Worm (Caenorhabditis elegans) whole organism, L4/young adult: ENCODE measurements around the gene twk-17.

Experiments
- W03F9.2 ChIP-seq: fragments of 150-350 bp; optimal IDR thresholded peaks from 2 replicates; lab custom pipeline; 2014; ENCODE audit warnings: missing biosample characterization, missing genetic modification characterization
- dao-5 ChIP-seq: sonication (generic microtip); optimal IDR thresholded peaks from 2 replicates; lab custom pipeline; 2016; ENCODE audit warnings: missing genotype, missing genetic modification characterization, moderate library complexity, missing compliant biosample characterization
- him-1 ChIP-seq: sonication (generic microtip); optimal IDR thresholded peaks from 2 replicates; lab custom pipeline; 2016; ENCODE audit warnings: missing genotype, missing genetic modification reagents, missing genetic modification characterization, missing compliant biosample characterization

Gene twk-17

ce11 chrX:7596029-7596428, 11.9 kb downstream of the twk-17 start:
- TF ChIP-seq him-1 (tag; lab: Kevin White, UChicago) (no peak), dao-5 (tag; lab: Kevin White, UChicago) (no peak), W03F9.2 (no peak)

- no peak for TF ChIP-seq him-1 (tag; lab: Kevin White, UChicago)
Observed at ce11 chrX:7593931-7594544, 13.8 kb downstream of the twk-17 start.

- TF ChIP-seq him-1 (tag; lab: Kevin White, UChicago) (no peak), W03F9.2 (no peak), dao-5 (tag; lab: Kevin White, UChicago) (no peak)
Observed at ce11 chrX:7590756-7591155, 17.1 kb downstream of the twk-17 start.

ce11 chrX:7587741-7588235, 20.1 kb downstream of the twk-17 start:
- no peak for TF ChIP-seq him-1 (tag; lab: Kevin White, UChicago)
- no peak for TF ChIP-seq W03F9.2
- no peak for TF ChIP-seq dao-5 (tag; lab: Kevin White, UChicago)

ce11 chrX:7586588-7586987, 21.3 kb downstream of the twk-17 start:
- TF ChIP-seq W03F9.2, result no peak
- no peak for TF ChIP-seq dao-5 (tag; lab: Kevin White, UChicago)
- TF ChIP-seq him-1 (tag; lab: Kevin White, UChicago), result no peak

ce11 chrX:7585610-7586259, 22.1 kb downstream of the twk-17 start, which contains the start of gene adt-2:
Gene adt-2, plus strand, starts transcription at chrX:7586209.
- TF ChIP-seq W03F9.2 (no peak), him-1 (tag; lab: Kevin White, UChicago) (no peak), dao-5 (tag; lab: Kevin White, UChicago) (no peak)

ce11 chrX:7583930-7584329, 24.0 kb downstream of the twk-17 start:
- TF ChIP-seq dao-5 (tag; lab: Kevin White, UChicago), result no peak
- TF ChIP-seq him-1 (tag; lab: Kevin White, UChicago), result no peak
- TF ChIP-seq W03F9.2, result no peak

ce11 chrX:7582223-7582622, 25.7 kb downstream of the twk-17 start:
- TF ChIP-seq dao-5 (tag; lab: Kevin White, UChicago) (no peak), W03F9.2 (no peak), him-1 (tag; lab: Kevin White, UChicago) (no peak)

ce11 chrX:7578308-7578707, 29.6 kb downstream of the twk-17 start:
- TF ChIP-seq him-1 (tag; lab: Kevin White, UChicago) (no peak), dao-5 (tag; lab: Kevin White, UChicago) (no peak), W03F9.2 (no peak)

- TF ChIP-seq dao-5 (tag; lab: Kevin White, UChicago) (no peak), him-1 (tag; lab: Kevin White, UChicago) (no peak), W03F9.2 (no peak)
Observed at ce11 chrX:7577458-7578158, 30.3 kb downstream of the twk-17 start.

ce11 chrX:7575939-7576338, 31.9 kb downstream of the twk-17 start:
- TF ChIP-seq dao-5 (tag; lab: Kevin White, UChicago) (no peak), him-1 (tag; lab: Kevin White, UChicago) (no peak), W03F9.2 (no peak)

ce11 chrX:7573629-7574028, 34.3 kb downstream of the twk-17 start:
- TF ChIP-seq dao-5 (tag; lab: Kevin White, UChicago), result no peak
- no peak for TF ChIP-seq him-1 (tag; lab: Kevin White, UChicago)
- TF ChIP-seq W03F9.2, result no peak

- no peak for TF ChIP-seq him-1 (tag; lab: Kevin White, UChicago)
- no peak for TF ChIP-seq W03F9.2
- no peak for TF ChIP-seq dao-5 (tag; lab: Kevin White, UChicago)
Observed at ce11 chrX:7573572-7573628, 34.5 kb downstream of the twk-17 start, which contains the start of the genes unc-98 and F08C6.18. Gene unc-98, minus strand, starts transcription at chrX:7573619. Gene F08C6.18, minus strand, starts transcription at chrX:7573628.

ce11 chrX:7573172-7573571, 34.7 kb downstream of the twk-17 start:
- TF ChIP-seq dao-5 (tag; lab: Kevin White, UChicago) (no peak), him-1 (tag; lab: Kevin White, UChicago) (no peak), W03F9.2 (no peak)

ce11 chrX:7572057-7572456, 35.8 kb downstream of the twk-17 start, which contains the start of gene pcyt-1:
Gene pcyt-1, plus strand, starts transcription at chrX:7572357.
- no peak for TF ChIP-seq dao-5 (tag; lab: Kevin White, UChicago)
- no peak for TF ChIP-seq W03F9.2
- no peak for TF ChIP-seq him-1 (tag; lab: Kevin White, UChicago)
